Worm (Caenorhabditis elegans) whole organism, L3 larva: Measurements from ENCODE around the gene F36H1.11.

Experiments used
- ZK546.5 ChIP-seq: sonication (generic microtip); optimal IDR thresholded peaks from 2 replicates; lab custom pipeline; 2017; ENCODE audit warnings: missing biosample characterization, missing genetic modification characterization
- jun-1 ChIP-seq: fragments of 150-350 bp; optimal IDR thresholded peaks from 2 replicates; lab custom pipeline; 2014; ENCODE audit warnings: missing biosample characterization, missing genetic modification reagents, missing genetic modification characterization
- lin-15B ChIP-seq: fragments of 150-350 bp; optimal IDR thresholded peaks from 2 replicates; lab custom pipeline; 2014; ENCODE audit warnings: missing biosample characterization, missing genetic modification characterization
- nfya-1 ChIP-seq: sonication (generic microtip); optimal IDR thresholded peaks from 2 replicates; lab custom pipeline; 2017; ENCODE audit warnings: missing genetic modification characterization, mild to moderate bottlenecking, missing compliant biosample characterization, antibody characterized with exemption, moderate library complexity; ENCODE audit not compliant: insufficient read depth
- nhr-237 ChIP-seq: fragments of 150-350 bp; optimal IDR thresholded peaks from 2 replicates; lab custom pipeline; 2014; ENCODE audit warnings: missing biosample characterization, missing genetic modification characterization
- nhr-67 ChIP-seq: fragments of 150-350 bp; optimal IDR thresholded peaks from 2 replicates; lab custom pipeline; 2014; ENCODE audit warnings: missing biosample characterization, missing genetic modification characterization
- pha-4 ChIP-seq: fragments of 150-350 bp; optimal IDR thresholded peaks from 2 replicates; lab custom pipeline; 2014; ENCODE audit warnings: missing biosample characterization, missing genetic modification reagents, missing genetic modification characterization
- pqm-1 ChIP-seq: fragments of 150-350 bp; optimal IDR thresholded peaks from 2 replicates; lab custom pipeline; 2017; ENCODE audit warnings: missing biosample characterization, missing genetic modification characterization, inconsistent platforms
- skn-1 ChIP-seq: fragments of 150-350 bp; optimal IDR thresholded peaks from 2 replicates; lab custom pipeline; 2014; ENCODE audit warnings: missing biosample characterization, missing genetic modification characterization
- tbx-2 ChIP-seq: sonication (generic microtip); optimal IDR thresholded peaks from 2 replicates; lab custom pipeline; 2016; ENCODE audit warnings: mild to moderate bottlenecking, missing genetic modification characterization, missing compliant biosample characterization
- zag-1 ChIP-seq: fragments of 150-350 bp; optimal IDR thresholded peaks from 2 replicates; lab custom pipeline; 2014; ENCODE audit warnings: missing biosample characterization, missing genetic modification characterization
- ztf-4 ChIP-seq: fragments of 150-350 bp; optimal IDR thresholded peaks from 2 replicates; lab custom pipeline; 2014; ENCODE audit warnings: missing biosample characterization, missing genetic modification characterization

DNA sequence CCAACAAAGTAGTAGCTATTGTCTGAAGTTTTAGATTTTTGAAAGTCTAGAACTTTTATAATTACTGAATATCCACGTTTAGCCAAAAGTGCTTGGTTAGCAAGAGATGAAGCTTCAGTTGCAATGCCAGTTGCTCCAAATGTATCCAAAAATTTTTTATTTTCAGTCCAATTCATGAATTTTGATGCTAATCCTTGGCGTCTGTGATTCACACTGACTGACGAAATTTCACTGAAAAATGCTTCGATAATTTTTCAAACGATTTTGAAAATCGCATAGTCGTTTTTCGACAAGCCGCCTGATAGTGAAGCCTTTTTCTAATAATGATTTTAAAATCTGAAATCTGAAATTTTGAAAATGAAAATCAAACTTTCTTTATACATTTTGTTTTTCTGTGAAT, 45.1 kb downstream of the F36H1.11 start:
- TF ChIP-seq tbx-2 (tag; lab: Kevin White, UChicago) = no peak
- TF ChIP-seq lin-15B (tag; lab: Kevin White, UChicago) = no peak
- TF ChIP-seq nhr-237 (tag; lab: Kevin White, UChicago) = no peak
- no peak for TF ChIP-seq pha-4
- TF ChIP-seq ZK546.5 (tag; lab: Kevin White, UChicago) = no peak
- no peak for TF ChIP-seq skn-1
- TF ChIP-seq nfya-1 (tag; lab: Kevin White, UChicago) = no peak
- TF ChIP-seq jun-1 (tag; lab: Kevin White, UChicago) = no peak
- no peak for TF ChIP-seq pqm-1
- TF ChIP-seq zag-1 (tag; lab: Kevin White, UChicago) = no peak
- TF ChIP-seq ztf-4 (tag; lab: Kevin White, UChicago) = no peak
- no peak for TF ChIP-seq nhr-67
